Worm (Caenorhabditis elegans) whole organism, early embryonic: Measurements from ENCODE around the gene K03H1.13.

Experiments
- B0310.2 ChIP-seq: sonication (generic microtip); optimal IDR thresholded peaks from 2 replicates; lab custom pipeline; 2016; ENCODE audit warnings: mild to moderate bottlenecking, missing genetic modification characterization, missing compliant biosample characterization
- F13C5.2 ChIP-seq: sonication (generic microtip); optimal IDR thresholded peaks from 2 replicates; lab custom pipeline; 2017; ENCODE audit warnings: mild to moderate bottlenecking, missing genetic modification characterization, inconsistent platforms, missing compliant biosample characterization
- aly-1 ChIP-seq: sonication (generic microtip); optimal IDR thresholded peaks from 2 replicates; lab custom pipeline; 2016; ENCODE audit warnings: missing genetic modification characterization, missing compliant biosample characterization
- ama-1 ChIP-seq: fragments of 150-350 bp; optimal IDR thresholded peaks from 2 replicates; lab custom pipeline; 2014
- ceh-36 ChIP-seq: sonication (generic microtip); optimal IDR thresholded peaks from 2 replicates; lab custom pipeline; 2016; ENCODE audit warnings: missing genetic modification characterization, inconsistent platforms, missing compliant biosample characterization
- ets-7 ChIP-seq: sonication (generic microtip); optimal IDR thresholded peaks from 2 replicates; lab custom pipeline; 2016; ENCODE audit warnings: missing genotype, missing genetic modification characterization, missing compliant biosample characterization
- hmbx-1 ChIP-seq: sonication (generic microtip); optimal IDR thresholded peaks from 2 replicates; lab custom pipeline; 2016; ENCODE audit warnings: mild to moderate bottlenecking, missing genetic modification characterization, missing compliant biosample characterization
- hmg-4 ChIP-seq: fragments of 200-800 bp; sonication (Bioruptor generic); optimal IDR thresholded peaks from 2 replicates; lab custom pipeline; 2018; ENCODE audit warnings: mild to moderate bottlenecking, missing genetic modification characterization, missing compliant biosample characterization
- hnd-1 ChIP-seq: sonication (generic microtip); optimal IDR thresholded peaks from 2 replicates; lab custom pipeline; 2016; ENCODE audit warnings: missing genetic modification characterization, missing compliant biosample characterization
- pes-1 ChIP-seq: fragments of 200-800 bp; sonication (Bioruptor generic); IDR thresholded peaks from 2 replicates; pipeline ENCODE4 v1.3.6; 2022; ENCODE audit warnings: missing genetic modification reagents, missing genetic modification characterization, missing compliant biosample characterization
- scrt-1 ChIP-seq: fragments of 200-800 bp; sonication (Bioruptor generic); IDR thresholded peaks from 2 replicates; pipeline ENCODE4 v1.3.6; 2022; ENCODE audit warnings: missing genetic modification characterization, missing compliant biosample characterization
- sea-1 ChIP-seq: fragments of 200-800 bp; sonication (Bioruptor generic); conservative IDR thresholded peaks from 2 replicates; pipeline ENCODE4 v1.3.6; 2022; ENCODE audit warnings: missing genetic modification characterization, missing compliant biosample characterization
- tbx-11 ChIP-seq: fragments of 200-800 bp; sonication (Bioruptor generic); IDR thresholded peaks from 2 replicates; pipeline ENCODE4 v1.3.6; 2022; ENCODE audit warnings: missing genetic modification characterization, missing compliant biosample characterization
- tra-4 ChIP-seq: sonication (generic microtip); optimal IDR thresholded peaks from 2 replicates; lab custom pipeline; 2017; ENCODE audit warnings: missing genetic modification characterization, missing compliant biosample characterization

Gene K03H1.13

ce11 chrIII:9903694-9904292 is 46.4 kb downstream of the K03H1.13 start:
- TF ChIP-seq tbx-11 (GFP tag; lab: Robert Waterston, UW): no peak
- TF ChIP-seq scrt-1 (GFP tag; lab: Robert Waterston, UW): no peak
- no peak for TF ChIP-seq ama-1 (lab: Kevin White, UChicago)
- no peak for TF ChIP-seq ceh-36
- no peak for TF ChIP-seq pes-1
- no peak for TF ChIP-seq sea-1 (GFP tag; lab: Robert Waterston, UW)
- no peak for TF ChIP-seq B0310.2 (tag; lab: Kevin White, UChicago)
- TF ChIP-seq tra-4 (tag; lab: Kevin White, UChicago): no peak
- TF ChIP-seq hmg-4 (GFP tag; lab: Kevin White, UChicago): no peak
- TF ChIP-seq hnd-1 (tag; lab: Kevin White, UChicago): no peak
- no peak for TF ChIP-seq ets-7
- TF ChIP-seq F13C5.2 (tag; lab: Kevin White, UChicago): no peak
- TF ChIP-seq hmbx-1 (tag; lab: Kevin White, UChicago): no peak
- no peak for TF ChIP-seq aly-1 (tag; lab: Kevin White, UChicago)

ce11 chrIII:9899720-9900119 is 50.4 kb downstream of the K03H1.13 start:
- TF ChIP-seq B0310.2 (tag; lab: Kevin White, UChicago): no peak
